Fruit fly (Drosophila melanogaster) whole organism, embryonic: ENCODE data around the gene CG5921.

Experiments used
- Asciz ChIP-seq: fragments of 200-800 bp; sonication (Bioruptor generic); optimal IDR thresholded peaks from 2 replicates; lab custom pipeline; 2017; ENCODE audit warnings: missing biosample characterization, mild to moderate bottlenecking, missing genetic modification characterization, missing genetic modification reagents
- Atf3 ChIP-seq: fragments of 200-800 bp; sonication (Bioruptor generic); optimal IDR thresholded peaks from 3 replicates; lab custom pipeline; 2016; ENCODE audit warnings: missing biosample characterization, missing genetic modification characterization
- CG10565 ChIP-seq: fragments of 200-800 bp; sonication (Bioruptor generic); optimal IDR thresholded peaks from 3 replicates; lab custom pipeline; 2016; ENCODE audit warnings: missing biosample characterization, mild to moderate bottlenecking, missing genetic modification characterization
- CG12219 ChIP-seq: fragments of 200-800 bp; sonication (Bioruptor generic); optimal IDR thresholded peaks from 3 replicates; lab custom pipeline; 2018; ENCODE audit warnings: missing biosample characterization, mild to moderate bottlenecking, missing genetic modification characterization
- CG12391 ChIP-seq: fragments of 200-800 bp; sonication (Bioruptor generic); optimal IDR thresholded peaks from 3 replicates; lab custom pipeline; 2018; ENCODE audit warnings: missing biosample characterization, mild to moderate bottlenecking, missing genetic modification characterization, moderate library complexity
- CG13123 ChIP-seq: fragments of 200-800 bp; sonication (Bioruptor generic); optimal IDR thresholded peaks from 2 replicates; lab custom pipeline; 2016; ENCODE audit warnings: missing biosample characterization, missing genetic modification characterization
- CG13296 ChIP-seq: fragments of 200-800 bp; sonication (Bioruptor generic); optimal IDR thresholded peaks from 3 replicates; lab custom pipeline; 2018; ENCODE audit warnings: missing biosample characterization, mild to moderate bottlenecking, missing genetic modification characterization
- CG13894 ChIP-seq: fragments of 200-800 bp; sonication (Bioruptor generic); optimal IDR thresholded peaks from 3 replicates; lab custom pipeline; 2018; ENCODE audit warnings: missing biosample characterization, mild to moderate bottlenecking, missing genetic modification characterization, moderate library complexity
- CG14014 ChIP-seq: fragments of 200-800 bp; sonication (Bioruptor generic); IDR thresholded peaks from 2 replicates; pipeline ENCODE4 v1.3.6; 2022; ENCODE audit warnings: missing biosample characterization, missing genetic modification characterization
- CG1647 ChIP-seq: fragments of 200-800 bp; sonication (Bioruptor generic); optimal IDR thresholded peaks from 3 replicates; lab custom pipeline; 2016; ENCODE audit warnings: missing biosample characterization, missing genetic modification characterization
- CG16863 ChIP-seq: fragments of 200-800 bp; sonication (Bioruptor generic); optimal IDR thresholded peaks from 3 replicates; lab custom pipeline; 2016; ENCODE audit warnings: missing biosample characterization, missing genetic modification characterization
- CG17328 ChIP-seq: fragments of 200-800 bp; sonication (Bioruptor generic); IDR thresholded peaks from 2 replicates; pipeline ENCODE4 v1.3.6; 2022; ENCODE audit warnings: missing biosample characterization, missing genetic modification characterization
- CG17612 ChIP-seq: fragments of 200-800 bp; sonication (Bioruptor generic); IDR thresholded peaks from 2 replicates; pipeline ENCODE4 v1.3.6; 2022; ENCODE audit warnings: missing biosample characterization, missing genetic modification characterization
- CG1832 ChIP-seq: fragments of 200-800 bp; sonication (Bioruptor generic); optimal IDR thresholded peaks from 2 replicates; lab custom pipeline; 2017; ENCODE audit warnings: missing biosample characterization, mild to moderate bottlenecking, missing genetic modification characterization, inconsistent platforms
- CG18599 ChIP-seq: fragments of 200-800 bp; sonication (Bioruptor generic); optimal IDR thresholded peaks from 3 replicates; lab custom pipeline; 2017; ENCODE audit warnings: missing biosample characterization, missing genetic modification characterization, mild to moderate bottlenecking, moderate library complexity, missing genetic modification reagents
- CG2120 ChIP-seq: fragments of 200-800 bp; sonication (Bioruptor generic); optimal IDR thresholded peaks from 3 replicates; lab custom pipeline; 2016; ENCODE audit warnings: missing biosample characterization, missing genetic modification characterization
- CG2678 ChIP-seq: fragments of 200-800 bp; sonication (Bioruptor generic); optimal IDR thresholded peaks from 3 replicates; lab custom pipeline; 2019; ENCODE audit warnings: missing biosample characterization, mild to moderate bottlenecking, missing genetic modification characterization, moderate library complexity
- CG2712 ChIP-seq: fragments of 200-800 bp; optimal IDR thresholded peaks from 3 replicates; lab custom pipeline; 2019; ENCODE audit warnings: missing biosample characterization, mild to moderate bottlenecking, missing genetic modification characterization, moderate library complexity
- CG31441 ChIP-seq: fragments of 200-800 bp; sonication (Bioruptor generic); IDR thresholded peaks from 2 replicates; pipeline ENCODE4 v1.3.6; 2022; ENCODE audit warnings: missing biosample characterization, missing genetic modification characterization
- CG6765 ChIP-seq: fragments of 200-800 bp; sonication (Bioruptor generic); optimal IDR thresholded peaks from 3 replicates; lab custom pipeline; 2017; ENCODE audit warnings: missing biosample characterization, mild to moderate bottlenecking, missing genetic modification characterization
- CG8290 ChIP-seq, 3 experiments: fragments of 200-800 bp; sonication (Bioruptor generic); optimal IDR thresholded peaks; 2 replicates each; lab custom pipeline; 2016 to 2019; ENCODE audit warnings: missing biosample characterization in 3 of 3, missing genetic modification characterization in 3 of 3, mild to moderate bottlenecking in 2 of 3, moderate library complexity in 1 of 3
- CoRest ChIP-seq: fragments of 200-800 bp; sonication (Bioruptor generic); optimal IDR thresholded peaks from 3 replicates; lab custom pipeline; 2018; ENCODE audit warnings: missing biosample characterization, mild to moderate bottlenecking, missing genetic modification characterization, moderate library complexity
- Doc2 ChIP-seq: fragments of 200-800 bp; sonication (Bioruptor generic); IDR thresholded peaks from 2 replicates; pipeline ENCODE4 v1.3.6; 2022; ENCODE audit warnings: missing biosample characterization, missing genetic modification characterization
- Hr51 ChIP-seq, 2 experiments: fragments of 200-800 bp; sonication (Bioruptor generic); optimal IDR thresholded peaks; 2 replicates in 1 of 2; 3 replicates in 1 of 2; lab custom pipeline; 2016 to 2018; ENCODE audit warnings: missing biosample characterization in 2 of 2, missing genetic modification characterization in 2 of 2, mild to moderate bottlenecking in 1 of 2, moderate library complexity in 1 of 2
- Lim3 ChIP-seq: fragments of 200-800 bp; sonication (Bioruptor generic); IDR thresholded peaks from 2 replicates; pipeline ENCODE4 v1.3.6; 2022; ENCODE audit warnings: missing biosample characterization, missing genetic modification characterization
- Med ChIP-seq: fragments of 200-800 bp; sonication (Bioruptor generic); peaks from one replicate; lab custom pipeline; 2016; ENCODE audit warnings: missing biosample characterization, missing genetic modification characterization, mild to moderate bottlenecking, inconsistent platforms, moderate library complexity
- Myb ChIP-seq: fragments of 200-800 bp; sonication (Bioruptor generic); optimal IDR thresholded peaks from 2 replicates; lab custom pipeline; 2016; ENCODE audit warnings: missing biosample characterization, missing genetic modification characterization
- Oli ChIP-seq: fragments of 200-800 bp; sonication (Bioruptor generic); optimal IDR thresholded peaks from 2 replicates; lab custom pipeline; 2018; ENCODE audit warnings: missing biosample characterization, mild to moderate bottlenecking, missing genetic modification characterization, moderate library complexity
- PHDP ChIP-seq: fragments of 200-800 bp; sonication (Bioruptor generic); optimal IDR thresholded peaks from 3 replicates; lab custom pipeline; 2018; ENCODE audit warnings: missing biosample characterization, mild to moderate bottlenecking, missing genetic modification characterization, moderate library complexity
- Pdp1 ChIP-seq, 2 experiments: fragments of 200-800 bp; sonication (Bioruptor generic); optimal IDR thresholded peaks; 3 replicates each; lab custom pipeline; 2016; ENCODE audit warnings: missing biosample characterization in 2 of 2, missing genetic modification characterization in 2 of 2, mild to moderate bottlenecking in 1 of 2, moderate library complexity in 1 of 2
- Rfx ChIP-seq: fragments of 200-800 bp; sonication (Bioruptor generic); IDR thresholded peaks from 2 replicates; pipeline ENCODE4 v1.3.6; 2022; ENCODE audit warnings: missing biosample characterization, missing genetic modification characterization
- Side ChIP-seq: fragments of 200-800 bp; sonication (Bioruptor generic); optimal IDR thresholded peaks from 2 replicates; lab custom pipeline; 2016; ENCODE audit warnings: missing biosample characterization, missing genetic modification characterization
- Tbp ChIP-seq: fragments of >200 bp; optimal IDR thresholded peaks from 2 replicates; lab custom pipeline; 2018; ENCODE audit warnings: missing biosample characterization, missing genetic modification characterization
- YL-1 ChIP-seq: fragments of 200-800 bp; sonication (Bioruptor generic); optimal IDR thresholded peaks from 3 replicates; lab custom pipeline; 2017; ENCODE audit warnings: missing biosample characterization, mild to moderate bottlenecking, missing genetic modification characterization
- bbx ChIP-seq: fragments of 200-800 bp; sonication (Bioruptor generic); IDR thresholded peaks from 2 replicates; pipeline ENCODE4 v1.3.6; 2022; ENCODE audit warnings: missing biosample characterization, missing genetic modification characterization; ENCODE audit not compliant: partially characterized antibody
- bowl ChIP-seq: fragments of 200-800 bp; sonication (Bioruptor generic); IDR thresholded peaks from 2 replicates; pipeline ENCODE4 v1.3.6; 2022; ENCODE audit warnings: missing biosample characterization, missing genetic modification characterization
- crp ChIP-seq, 2 experiments: fragments of 200-800 bp; sonication (Bioruptor generic); optimal IDR thresholded peaks; 2 replicates in 1 of 2; 3 replicates in 1 of 2; lab custom pipeline; 2017; ENCODE audit warnings: missing biosample characterization in 2 of 2, missing genetic modification characterization in 2 of 2, mild to moderate bottlenecking in 1 of 2, moderate library complexity in 1 of 2
- ewg ChIP-seq: fragments of 200-800 bp; sonication (Bioruptor generic); optimal IDR thresholded peaks from 3 replicates; lab custom pipeline; 2017; ENCODE audit warnings: mild to moderate bottlenecking, missing biosample characterization, missing genetic modification reagents, missing genetic modification characterization
- grau ChIP-seq: fragments of 200-800 bp; optimal IDR thresholded peaks from 3 replicates; lab custom pipeline; 2019; ENCODE audit warnings: missing biosample characterization, mild to moderate bottlenecking, missing genetic modification characterization, moderate library complexity
- nerfin-1 ChIP-seq: fragments of 200-800 bp; sonication (Bioruptor generic); optimal IDR thresholded peaks from 3 replicates; lab custom pipeline; 2019; ENCODE audit warnings: missing biosample characterization, mild to moderate bottlenecking, missing genetic modification characterization, moderate library complexity
- nerfin-2 ChIP-seq: fragments of 200-800 bp; sonication (Bioruptor generic); IDR thresholded peaks from 2 replicates; pipeline ENCODE4 v1.3.6; 2022; ENCODE audit warnings: missing biosample characterization, missing genetic modification characterization; ENCODE audit not compliant: partially characterized antibody
- org-1 ChIP-seq: fragments of 200-800 bp; sonication (Bioruptor generic); optimal IDR thresholded peaks from 2 replicates; lab custom pipeline; 2017; ENCODE audit warnings: missing biosample characterization, missing genetic modification characterization
- sens ChIP-seq: fragments of 200-800 bp; sonication (Bioruptor generic); peaks from one replicate; lab custom pipeline; 2016; ENCODE audit warnings: missing biosample characterization, missing genetic modification characterization
- sens-2 ChIP-seq: fragments of 200-800 bp; sonication (Bioruptor generic); IDR thresholded peaks from 2 replicates; pipeline ENCODE4 v1.3.6; 2022; ENCODE audit warnings: missing biosample characterization, missing genetic modification characterization
- tup ChIP-seq: fragments of 200-800 bp; sonication (Bioruptor generic); optimal IDR thresholded peaks from 2 replicates; lab custom pipeline; 2016; ENCODE audit warnings: missing biosample characterization, mild to moderate bottlenecking, missing genetic modification characterization, moderate library complexity

CG5921 gene

dm6 chrX:6092235-6092634, 41.6 kb downstream of the CG5921 start (continued):
- peak; percentile 10 for TF ChIP-seq CoRest (tag; lab: Kevin White, UChicago)
- no peak for TF ChIP-seq Lim3 (GFP tag; lab: Robert Waterston, UW)
- peak in 1 of 2 experiments; percentile 16 for TF ChIP-seq Pdp1 (GFP tag; optimal IDR thresholded peaks at IDR 0.05; lab: Kevin White, UChicago)
- TF ChIP-seq Hr51 (GFP tag; optimal IDR thresholded peaks at IDR 0.05; lab: Kevin White, UChicago) = peak in 1 of 2 experiments; percentile 47
- TF ChIP-seq CG2712 (tag; lab: Kevin White, UChicago) = peak; percentile 9
- 0 out of 2 replicates have a peak, but pooled peaks have one; percentile 21 for TF ChIP-seq CG31441 (GFP tag; lab: Robert Waterston, UW)
- peak; percentile 34 for TF ChIP-seq Asciz (GFP tag; lab: Kevin White, UChicago)
- peak; percentile 5 for TF ChIP-seq CG16863 (GFP tag; lab: Kevin White, UChicago)
- TF ChIP-seq sens-2 (GFP tag; lab: Robert Waterston, UW) = no peak
- TF ChIP-seq grau (tag; lab: Kevin White, UChicago) = peak; percentile 42
- TF ChIP-seq CG12219 (GFP tag; lab: Kevin White, UChicago) = no peak
- peak; percentile 21 for TF ChIP-seq CG18599
- TF ChIP-seq Oli (tag; lab: Kevin White, UChicago) = peak; percentile 31
- TF ChIP-seq Tbp (GFP tag; lab: Kevin White, UChicago) = no peak
- no peak for TF ChIP-seq nerfin-1 (tag; lab: Kevin White, UChicago)
- TF ChIP-seq CG2678 (tag; lab: Kevin White, UChicago) = peak; percentile 61
- peak; percentile 33 for TF ChIP-seq CG13296 (GFP tag; lab: Kevin White, UChicago)
- no peak for TF ChIP-seq bowl (GFP tag; lab: Robert Waterston, UW)
- no peak for TF ChIP-seq CG8290 (GFP tag; optimal IDR thresholded peaks at IDR 0.05; lab: Kevin White, UChicago)
- TF ChIP-seq CG8290 (tag; optimal IDR thresholded peaks at IDR 0.05; lab: Kevin White, UChicago) = peak in 1 of 2 experiments; percentile 7
- TF ChIP-seq CG1647 (GFP tag; lab: Kevin White, UChicago) = no peak

dm6 chrX:6094078-6094477, 43.5 kb downstream of the CG5921 start:
- no peak for TF ChIP-seq sens-2 (GFP tag; lab: Robert Waterston, UW)
- 0 out of 2 replicates have a peak, but pooled peaks have one; percentile 13 for TF ChIP-seq Rfx (GFP tag; lab: Robert Waterston, UW)
- peak; percentile 35 for TF ChIP-seq sens (GFP tag; lab: Kevin White, UChicago)
- no peak for TF ChIP-seq CG2120
- peak; percentile 11 for TF ChIP-seq Med (GFP tag; lab: Kevin White, UChicago)
- TF ChIP-seq CG13123 (GFP tag; lab: Kevin White, UChicago) = no peak

dm6 chrX:6094599-6094998, 44.0 kb downstream of the CG5921 start:
- TF ChIP-seq nerfin-2 (GFP tag; lab: Robert Waterston, UW) (no peak), CG13894 (tag; lab: Kevin White, UChicago) (peak; percentile 98), bbx (GFP tag; lab: Robert Waterston, UW) (no peak), CG1832 (no peak), YL-1 (GFP tag; lab: Kevin White, UChicago) (no peak)

dm6 chrX:6097578-6097977, 47.0 kb downstream of the CG5921 start:
- peak; percentile 72 for TF ChIP-seq ewg
- peak; percentile 88 for TF ChIP-seq CG14014 (GFP tag; lab: Robert Waterston, UW)
- TF ChIP-seq Myb (GFP tag; lab: Kevin White, UChicago) = peak; percentile 64
- peak; percentile 13 for TF ChIP-seq tup (GFP tag; lab: Kevin White, UChicago)
- peak in 1 of 2 experiments; percentile 30 for TF ChIP-seq crp (GFP tag; optimal IDR thresholded peaks at IDR 0.05; lab: Kevin White, UChicago)
- TF ChIP-seq Side = peak; percentile 76
- TF ChIP-seq Asciz (GFP tag; lab: Kevin White, UChicago) = peak; percentile 69
- TF ChIP-seq CG6765 (GFP tag; lab: Kevin White, UChicago) = peak; percentile 3
- peak; percentile 76 for TF ChIP-seq org-1
- peak; percentile 71 for TF ChIP-seq CG12391 (tag; lab: Kevin White, UChicago)
- peak; percentile 50 for TF ChIP-seq Atf3 (GFP tag; lab: Kevin White, UChicago)
- TF ChIP-seq CG10565 (GFP tag; lab: Kevin White, UChicago) = peak; percentile 23
- peak; percentile 88 for TF ChIP-seq CG17328 (GFP tag; lab: Robert Waterston, UW)
- TF ChIP-seq PHDP = peak; percentile 79
- TF ChIP-seq Doc2 (GFP tag; lab: Robert Waterston, UW) = peak; percentile 72
- peak; percentile 81 for TF ChIP-seq CG17612 (GFP tag; lab: Robert Waterston, UW)
